Fruit fly (Drosophila melanogaster): ENCODE measurements around the gene CG14740.

dm6 chr3R:12080370-12080968 is 17.7 kb upstream of the CG14740 start:
- TF ChIP-seq h (optimal IDR thresholded peaks at IDR 0.05) (no peak), insv (optimal IDR thresholded peaks at IDR 0.05) (no peak), Myc (optimal IDR thresholded peaks at IDR 0.05) (no peak)
